Fruit fly (Drosophila melanogaster) whole organism, embryonic: ENCODE results near the gene CG3529.

ENCODE experiments used
- Ada2b ChIP-seq: fragments of 200-800 bp; sonication (Bioruptor generic); IDR thresholded peaks from 2 replicates; pipeline ENCODE4 v1.3.6; 2022; ENCODE audit warnings: missing biosample characterization, missing genetic modification characterization
- Aef1 ChIP-seq: fragments of 200-800 bp; sonication (Bioruptor generic); IDR thresholded peaks from 3 replicates; pipeline ENCODE4 v1.3.6; 2022; ENCODE audit warnings: missing biosample characterization, missing genetic modification characterization
- Awh ChIP-seq: fragments of 200-800 bp; sonication (Bioruptor generic); IDR thresholded peaks from 2 replicates; pipeline ENCODE4, ENCODE4 v1.3.6; 2022; ENCODE audit warnings: missing biosample characterization, missing genetic modification characterization
- CG10431 ChIP-seq: fragments of 200-800 bp; sonication (Bioruptor generic); optimal IDR thresholded peaks from 3 replicates; lab custom pipeline; 2018; ENCODE audit warnings: missing biosample characterization, mild to moderate bottlenecking, missing genetic modification characterization
- CG11723 ChIP-seq: fragments of 200-800 bp; sonication (Bioruptor generic); optimal IDR thresholded peaks from 2 replicates; lab custom pipeline; 2017; ENCODE audit warnings: missing biosample characterization, mild to moderate bottlenecking, missing genetic modification characterization
- CG13775 ChIP-seq: fragments of 200-800 bp; sonication (Bioruptor generic); optimal IDR thresholded peaks from 3 replicates; lab custom pipeline; 2017; ENCODE audit warnings: missing biosample characterization, mild to moderate bottlenecking, missing genetic modification characterization
- CG13894 ChIP-seq: fragments of 200-800 bp; sonication (Bioruptor generic); optimal IDR thresholded peaks from 3 replicates; lab custom pipeline; 2018; ENCODE audit warnings: missing biosample characterization, mild to moderate bottlenecking, missing genetic modification characterization, moderate library complexity
- CG14667 ChIP-seq: fragments of 200-800 bp; sonication (Bioruptor generic); IDR thresholded peaks from 2 replicates; pipeline ENCODE4 v1.3.6; 2022; ENCODE audit warnings: missing biosample characterization, missing genetic modification characterization
- CG1529 ChIP-seq: fragments of 200-800 bp; sonication (Bioruptor generic); optimal IDR thresholded peaks from 3 replicates; lab custom pipeline; 2018; ENCODE audit warnings: missing biosample characterization, missing genetic modification characterization
- CG15696 ChIP-seq: fragments of 200-800 bp; sonication (Bioruptor generic); optimal IDR thresholded peaks from 2 replicates; lab custom pipeline; 2019; ENCODE audit warnings: missing biosample characterization, mild to moderate bottlenecking, missing genetic modification characterization, moderate library complexity
- CG17802 ChIP-seq: fragments of 200-800 bp; sonication (Bioruptor generic); optimal IDR thresholded peaks from 2 replicates; lab custom pipeline; 2018; ENCODE audit warnings: missing biosample characterization, mild to moderate bottlenecking, missing genetic modification characterization, moderate library complexity
- CG17829 ChIP-seq: fragments of 200-800 bp; optimal IDR thresholded peaks from 2 replicates; lab custom pipeline; 2019; ENCODE audit warnings: missing biosample characterization, mild to moderate bottlenecking, missing genetic modification characterization, moderate library complexity
- CG2120 ChIP-seq: fragments of 200-800 bp; sonication (Bioruptor generic); optimal IDR thresholded peaks from 3 replicates; lab custom pipeline; 2016; ENCODE audit warnings: missing biosample characterization, missing genetic modification characterization
- CG2712 ChIP-seq: fragments of 200-800 bp; optimal IDR thresholded peaks from 3 replicates; lab custom pipeline; 2019; ENCODE audit warnings: missing biosample characterization, mild to moderate bottlenecking, missing genetic modification characterization, moderate library complexity
- CG30403 ChIP-seq: fragments of 200-800 bp; sonication (Bioruptor generic); optimal IDR thresholded peaks from 3 replicates; lab custom pipeline; 2016; ENCODE audit warnings: missing biosample characterization, missing genetic modification characterization
- CG31224 ChIP-seq: fragments of 200-800 bp; sonication (Bioruptor generic); IDR thresholded peaks from 2 replicates; pipeline ENCODE4 v1.3.6; 2022; ENCODE audit warnings: missing biosample characterization, missing genetic modification characterization
- CG31441 ChIP-seq: fragments of 200-800 bp; sonication (Bioruptor generic); IDR thresholded peaks from 2 replicates; pipeline ENCODE4 v1.3.6; 2022; ENCODE audit warnings: missing biosample characterization, missing genetic modification characterization
- CG5953 ChIP-seq: fragments of 200-800 bp; sonication (Bioruptor generic); IDR thresholded peaks from 2 replicates; pipeline ENCODE4 v1.3.6; 2022; ENCODE audit warnings: missing biosample characterization, missing genetic modification characterization
- CG6791 ChIP-seq: fragments of 200-800 bp; sonication (Bioruptor generic); IDR thresholded peaks from 3 replicates; pipeline ENCODE4 v1.3.6; 2022; ENCODE audit warnings: missing biosample characterization, missing genetic modification characterization; ENCODE audit not compliant: partially characterized antibody
- CG7987 ChIP-seq: fragments of 200-800 bp; sonication (Bioruptor generic); optimal IDR thresholded peaks from 2 replicates; lab custom pipeline; 2018; ENCODE audit warnings: missing biosample characterization, mild to moderate bottlenecking, missing genetic modification characterization, moderate library complexity
- CG8290 ChIP-seq, 3 experiments: fragments of 200-800 bp; sonication (Bioruptor generic); optimal IDR thresholded peaks; 2 replicates each; lab custom pipeline; 2016 to 2019; ENCODE audit warnings: missing biosample characterization in 3 of 3, missing genetic modification characterization in 3 of 3, mild to moderate bottlenecking in 2 of 3, moderate library complexity in 1 of 3
- CG9876 ChIP-seq: fragments of 200-800 bp; sonication (Bioruptor generic); optimal IDR thresholded peaks from 2 replicates; lab custom pipeline; 2016; ENCODE audit warnings: missing biosample characterization, missing genetic modification characterization
- CoRest ChIP-seq: fragments of 200-800 bp; sonication (Bioruptor generic); optimal IDR thresholded peaks from 3 replicates; lab custom pipeline; 2018; ENCODE audit warnings: missing biosample characterization, mild to moderate bottlenecking, missing genetic modification characterization, moderate library complexity
- E2f1 ChIP-seq: fragments of 200-800 bp; sonication (Bioruptor generic); IDR thresholded peaks from 2 replicates; pipeline ENCODE4 v1.3.6; 2022; ENCODE audit warnings: missing biosample characterization, missing genetic modification characterization
- Hr39 ChIP-seq: fragments of >200 bp; optimal IDR thresholded peaks from 2 replicates; lab custom pipeline; 2017
- Hr51 ChIP-seq, 2 experiments: fragments of 200-800 bp; sonication (Bioruptor generic); optimal IDR thresholded peaks; 2 replicates in 1 of 2; 3 replicates in 1 of 2; lab custom pipeline; 2016 to 2018; ENCODE audit warnings: missing biosample characterization in 2 of 2, missing genetic modification characterization in 2 of 2, mild to moderate bottlenecking in 1 of 2, moderate library complexity in 1 of 2
- Mes4 ChIP-seq: fragments of 200-800 bp; sonication (Bioruptor generic); optimal IDR thresholded peaks from 2 replicates; lab custom pipeline; 2016; ENCODE audit warnings: missing biosample characterization, missing genetic modification characterization
- Myb ChIP-seq: fragments of 200-800 bp; sonication (Bioruptor generic); optimal IDR thresholded peaks from 2 replicates; lab custom pipeline; 2016; ENCODE audit warnings: missing biosample characterization, missing genetic modification characterization
- Spps ChIP-seq: fragments of 200-800 bp; sonication (Bioruptor generic); optimal IDR thresholded peaks from 2 replicates; lab custom pipeline; 2018; ENCODE audit warnings: missing biosample characterization, mild to moderate bottlenecking, missing genetic modification characterization
- Ssrp ChIP-seq: fragments of 200-800 bp; sonication (Bioruptor generic); optimal IDR thresholded peaks from 2 replicates; lab custom pipeline; 2018; ENCODE audit warnings: missing biosample characterization, mild to moderate bottlenecking, missing genetic modification characterization, moderate library complexity
- Taf1 ChIP-seq: fragments of 200-800 bp; sonication (Bioruptor generic); IDR thresholded peaks from 2 replicates; pipeline ENCODE4 v1.3.6; 2022; ENCODE audit warnings: missing biosample characterization, missing genetic modification characterization
- bsh ChIP-seq, 2 experiments: fragments of 200-800 bp; sonication (Bioruptor generic); optimal IDR thresholded peaks; 2 replicates each; lab custom pipeline; 2017 to 2018; ENCODE audit warnings: mild to moderate bottlenecking in 2 of 2, missing biosample characterization in 2 of 2, missing genetic modification characterization in 2 of 2, moderate library complexity in 1 of 2
- cwo ChIP-seq: fragments of 200-800 bp; sonication (Bioruptor generic); optimal IDR thresholded peaks from 3 replicates; lab custom pipeline; 2017; ENCODE audit warnings: missing biosample characterization, missing genetic modification characterization, mild to moderate bottlenecking, moderate library complexity, missing genetic modification reagents
- dati ChIP-seq: fragments of 200-800 bp; sonication (Bioruptor generic); IDR thresholded peaks from 2 replicates; pipeline ENCODE4 v1.3.6; 2022; ENCODE audit warnings: missing biosample characterization, missing genetic modification characterization
- grau ChIP-seq: fragments of 200-800 bp; optimal IDR thresholded peaks from 3 replicates; lab custom pipeline; 2019; ENCODE audit warnings: missing biosample characterization, mild to moderate bottlenecking, missing genetic modification characterization, moderate library complexity
- gro ChIP-seq: fragments of 200-800 bp; sonication (Bioruptor generic); optimal IDR thresholded peaks from 2 replicates; lab custom pipeline; 2016; ENCODE audit warnings: missing biosample characterization, missing genetic modification characterization
- gt ChIP-seq: fragments of 200-800 bp; sonication (Bioruptor generic); IDR thresholded peaks from 2 replicates; pipeline ENCODE4 v1.3.6; 2022; ENCODE audit warnings: missing biosample characterization, missing genetic modification characterization
- jumu ChIP-seq: fragments of 200-800 bp; sonication (Bioruptor generic); optimal IDR thresholded peaks from 3 replicates; lab custom pipeline; 2016; ENCODE audit warnings: missing biosample characterization, missing genetic modification characterization
- lilli ChIP-seq: fragments of 200-800 bp; sonication (Bioruptor generic); optimal IDR thresholded peaks from 3 replicates; lab custom pipeline; 2016; ENCODE audit warnings: missing biosample characterization, missing genetic modification characterization
- lmd ChIP-seq: fragments of 200-800 bp; sonication (Bioruptor generic); IDR thresholded peaks from 2 replicates; pipeline ENCODE4 v1.3.6; 2022; ENCODE audit warnings: missing biosample characterization, missing genetic modification characterization
- nerfin-1 ChIP-seq: fragments of 200-800 bp; sonication (Bioruptor generic); optimal IDR thresholded peaks from 3 replicates; lab custom pipeline; 2019; ENCODE audit warnings: missing biosample characterization, mild to moderate bottlenecking, missing genetic modification characterization, moderate library complexity
- oc ChIP-seq: fragments of 200-800 bp; sonication (Bioruptor generic); optimal IDR thresholded peaks from 2 replicates; lab custom pipeline; 2018; ENCODE audit warnings: missing biosample characterization, mild to moderate bottlenecking, missing genetic modification characterization, moderate library complexity
- pfk ChIP-seq: fragments of 200-800 bp; sonication (Bioruptor generic); optimal IDR thresholded peaks from 2 replicates; lab custom pipeline; 2018; ENCODE audit warnings: missing biosample characterization, mild to moderate bottlenecking, missing genetic modification characterization, moderate library complexity
- phol ChIP-seq: fragments of 200-800 bp; sonication (Bioruptor generic); optimal IDR thresholded peaks from 3 replicates; lab custom pipeline; 2018; ENCODE audit warnings: missing biosample characterization, mild to moderate bottlenecking, missing genetic modification characterization, moderate library complexity
- psq ChIP-seq: fragments of 200-800 bp; sonication (Bioruptor generic); optimal IDR thresholded peaks from 2 replicates; lab custom pipeline; 2017; ENCODE audit warnings: missing biosample characterization, missing genetic modification characterization
- schlank ChIP-seq: fragments of 200-800 bp; sonication (Bioruptor generic); optimal IDR thresholded peaks from 2 replicates; lab custom pipeline; 2018; ENCODE audit warnings: missing biosample characterization, mild to moderate bottlenecking, missing genetic modification characterization
- sob ChIP-seq: fragments of 200-800 bp; sonication (Bioruptor generic); IDR thresholded peaks from 2 replicates; pipeline ENCODE4 v1.3.6; 2022; ENCODE audit warnings: missing biosample characterization, missing genetic modification characterization
- sug ChIP-seq: fragments of 200-800 bp; optimal IDR thresholded peaks from 2 replicates; lab custom pipeline; 2019; ENCODE audit warnings: missing biosample characterization, mild to moderate bottlenecking, missing genetic modification characterization, moderate library complexity
- tap ChIP-seq: fragments of 200-800 bp; optimal IDR thresholded peaks from 3 replicates; lab custom pipeline; 2019; ENCODE audit warnings: missing biosample characterization, mild to moderate bottlenecking, missing genetic modification characterization, moderate library complexity
- tin ChIP-seq: fragments of 200-800 bp; sonication (Bioruptor generic); optimal IDR thresholded peaks from 3 replicates; lab custom pipeline; 2016; ENCODE audit warnings: missing biosample characterization, missing genetic modification characterization

CG3529 gene

dm6 chr3L:9457619-9458092, 11.0 kb downstream of the CG3529 start, which contains the start of gene CG3437 (continued):
- peak; percentile 97 for TF ChIP-seq CG1529 (GFP tag; lab: Kevin White, UChicago)
- TF ChIP-seq CG30403 (GFP tag; lab: Kevin White, UChicago): peak; percentile 99
- peak; percentile 93 for TF ChIP-seq CG17802
- peak; percentile 97 to 98 for TF ChIP-seq Hr51 (GFP tag; optimal IDR thresholded peaks at IDR 0.05; lab: Kevin White, UChicago)
- peak; percentile 99 for TF ChIP-seq dati (GFP tag; lab: Robert Waterston, UW)
- TF ChIP-seq gt (GFP tag; lab: Robert Waterston, UW): peak; percentile 99
- TF ChIP-seq nerfin-1 (tag; lab: Kevin White, UChicago): peak; percentile 98
- peak; percentile 90 for TF ChIP-seq psq
- peak; percentile 99 for TF ChIP-seq Ada2b (GFP tag; lab: Robert Waterston, UW)
- TF ChIP-seq CG31224 (GFP tag; lab: Robert Waterston, UW): peak; percentile 97
- TF ChIP-seq Hr39 (lab: Kevin White, UChicago): no peak
- TF ChIP-seq CG9876 (GFP tag; lab: Kevin White, UChicago): peak; percentile 97
- TF ChIP-seq gro (GFP tag; lab: Kevin White, UChicago): peak; percentile 98
- peak; percentile 99 for TF ChIP-seq CG14667 (GFP tag; lab: Robert Waterston, UW)
- TF ChIP-seq cwo: peak; percentile 97
- peak; percentile 99 for TF ChIP-seq CoRest
- TF ChIP-seq bsh (GFP tag; optimal IDR thresholded peaks at IDR 0.05; lab: Kevin White, UChicago): peak; percentile 98 to 99
- peak; percentile 96 for TF ChIP-seq Spps (tag; lab: Kevin White, UChicago)
- TF ChIP-seq Taf1: peak; percentile 97
- TF ChIP-seq tap (tag; lab: Kevin White, UChicago): peak; percentile 94
- peak; percentile 99 for TF ChIP-seq CG2120 (GFP tag; lab: Kevin White, UChicago)
- TF ChIP-seq Aef1 (GFP tag; lab: Robert Waterston, UW): peak; percentile 99
- peak; percentile 98 for TF ChIP-seq CG13775 (GFP tag; lab: Kevin White, UChicago)
- peak; percentile 98 for TF ChIP-seq tin (GFP tag; lab: Kevin White, UChicago)
- TF ChIP-seq CG13894 (tag; lab: Kevin White, UChicago): peak; percentile 99
- peak; percentile 98 for TF ChIP-seq CG5953 (GFP tag; lab: Robert Waterston, UW)
- TF ChIP-seq CG10431 (GFP tag; lab: Kevin White, UChicago): peak; percentile 95
- TF ChIP-seq CG15696: peak; percentile 98
- peak; percentile 99 for TF ChIP-seq jumu (GFP tag; lab: Kevin White, UChicago)
- peak; percentile 97 for TF ChIP-seq CG7987 (GFP tag; lab: Kevin White, UChicago)
- peak; percentile 97 for TF ChIP-seq Mes4 (GFP tag; lab: Kevin White, UChicago)
- peak; percentile 97 for TF ChIP-seq CG11723 (GFP tag; lab: Kevin White, UChicago)
- peak; percentile 97 for TF ChIP-seq grau (tag; lab: Kevin White, UChicago)
- TF ChIP-seq sug (tag; lab: Kevin White, UChicago): peak; percentile 97
- no peak for TF ChIP-seq CG6791 (GFP tag; lab: Robert Waterston, UW)
- peak; percentile 99 for TF ChIP-seq E2f1 (GFP tag; lab: Robert Waterston, UW)
- peak; percentile 96 for TF ChIP-seq schlank (tag; lab: Kevin White, UChicago)
- TF ChIP-seq lilli (GFP tag; lab: Kevin White, UChicago): peak; percentile 99
- TF ChIP-seq CG2712 (tag; lab: Kevin White, UChicago): peak; percentile 96
- peak; percentile 100 for TF ChIP-seq phol (tag; lab: Kevin White, UChicago)
- peak; percentile 97 for TF ChIP-seq CG8290 (GFP tag; optimal IDR thresholded peaks at IDR 0.05; lab: Kevin White, UChicago)
- TF ChIP-seq CG8290 (tag; optimal IDR thresholded peaks at IDR 0.05; lab: Kevin White, UChicago): peak; percentile 96 to 98
- TF ChIP-seq CG17829 (tag; lab: Kevin White, UChicago): peak; percentile 96
- peak; percentile 99 for TF ChIP-seq Awh (GFP tag; lab: Robert Waterston, UW)
- TF ChIP-seq oc (tag; lab: Kevin White, UChicago): peak; percentile 98
- peak; percentile 79 for TF ChIP-seq pfk (GFP tag; lab: Kevin White, UChicago)
- peak; percentile 99 for TF ChIP-seq lmd (GFP tag; lab: Robert Waterston, UW)
- TF ChIP-seq Ssrp (tag; lab: Kevin White, UChicago): peak; percentile 98
- peak; percentile 99 for TF ChIP-seq sob
- TF ChIP-seq CG31441 (GFP tag; lab: Robert Waterston, UW): peak; percentile 98
- peak; percentile 92 for TF ChIP-seq Myb (GFP tag; lab: Kevin White, UChicago)
